1 fruit fly cellular context compared by ENCODE assay signal in genomic region chr3R:21116057-21116456, dm6.
A peak's percentile ranks its signal among the peaks of the same experiment; 100 is the strongest.
TF ChIP-seq lines count a peak whose summit lies in the region.

Gene ppan (plus strand): TSS chr3R:21116254.

TF ChIP-seq in whole organism, embryonic, 481 proteins besides CTCF, POLR2A, EP300 and RAD21 (continued from another document):
- TF ChIP-seq CG8765 (GFP tag; IDR thresholded peaks at IDR 0.05; lab: Robert Waterston, UW) (no peak), CG6791 (GFP tag; IDR thresholded peaks at IDR 0.05; lab: Robert Waterston, UW; ENCODE audit: partially characterized antibody) (peak; percentile 50; the same call in 1 of the 3 replicates), CG30020 (tag; optimal IDR thresholded peaks at IDR 0.05; lab: Kevin White, UChicago) (peak; percentile 10), CG7839 (tag; optimal IDR thresholded peaks at IDR 0.05; lab: Kevin White, UChicago) (no peak), Sry-δ (GFP tag; optimal IDR thresholded peaks at IDR 0.05; lab: Kevin White, UChicago) (peak; percentile 20), knrl (GFP tag; IDR thresholded peaks at IDR 0.05; lab: Robert Waterston, UW; ENCODE audit: partially characterized antibody) (peak; percentile 44; the same call in 1 of the 3 replicates), CG12236 (GFP tag; optimal IDR thresholded peaks at IDR 0.05; lab: Kevin White, UChicago) (no peak), Max (GFP tag; optimal IDR thresholded peaks at IDR 0.05; lab: Kevin White, UChicago) (peak; percentile 91), CG32767 (GFP tag; IDR thresholded peaks at IDR 0.05; lab: Robert Waterston, UW) (no peak), Opbp (GFP tag; IDR thresholded peaks at IDR 0.05; lab: Robert Waterston, UW; ENCODE audit: partially characterized antibody) (peak; percentile 17; the same call in 1 of the 3 replicates), sens (GFP tag; lab: Kevin White, UChicago) (peak; percentile 3), Pdp1 (GFP tag; optimal IDR thresholded peaks at IDR 0.05; lab: Kevin White, UChicago) (peak in 1 of 2 experiments; percentile 28), NC2β (GFP tag; optimal IDR thresholded peaks at IDR 0.05; lab: Kevin White, UChicago) (peak; percentile 2), HmgZ (tag; optimal IDR thresholded peaks at IDR 0.05; lab: Kevin White, UChicago) (peak; percentile 23), vvl (GFP tag; IDR thresholded peaks at IDR 0.05; lab: Robert Waterston, UW) (0 out of 2 replicates have a peak, but pooled peaks have one; percentile 8), CG4617 (GFP tag; optimal IDR thresholded peaks at IDR 0.05; lab: Kevin White, UChicago; ENCODE audit: borderline replicate concordance) (peak; percentile 16), CG34422 (GFP tag; IDR thresholded peaks at IDR 0.05; lab: Robert Waterston, UW) (peak; percentile 77; the same call in 2 of the 3 replicates), bbx (GFP tag; IDR thresholded peaks at IDR 0.05; lab: Robert Waterston, UW; ENCODE audit: partially characterized antibody) (0 out of 2 replicates have a peak, but pooled peaks have one; percentile 31), luna (GFP tag; optimal IDR thresholded peaks at IDR 0.05; lab: Kevin White, UChicago) (no peak), CG13287 (GFP tag; IDR thresholded peaks at IDR 0.05; lab: Robert Waterston, UW; ENCODE audit: partially characterized antibody) (peak; percentile 64), Bgb (GFP tag; IDR thresholded peaks at IDR 0.05; lab: Robert Waterston, UW; ENCODE audit: partially characterized antibody) (peak; percentile 53), CG34224 (GFP tag; IDR thresholded peaks at IDR 0.05; lab: Robert Waterston, UW; ENCODE audit: partially characterized antibody) (peak; percentile 25; the same call in 1 of the 3 replicates), phol (tag; optimal IDR thresholded peaks at IDR 0.05; lab: Kevin White, UChicago) (peak; percentile 28), CG10267 (tag; optimal IDR thresholded peaks at IDR 0.05; lab: Kevin White, UChicago) (peak; percentile 31), Scr (GFP tag; IDR thresholded peaks at IDR 0.05; lab: Robert Waterston, UW; ENCODE audit: partially characterized antibody) (peak; percentile 33), Dp (GFP tag; optimal IDR thresholded peaks at IDR 0.05; lab: Kevin White, UChicago) (peak; percentile 84), BEAF-32 (GFP tag; optimal IDR thresholded peaks at IDR 0.05; lab: Kevin White, UChicago) (peak; percentile 39), CG17829 (tag; optimal IDR thresholded peaks at IDR 0.05; lab: Kevin White, UChicago) (peak; percentile 11), CG10979 (tag; optimal IDR thresholded peaks at IDR 0.05; lab: Kevin White, UChicago) (no peak), Dll (GFP tag; IDR thresholded peaks at IDR 0.05; lab: Robert Waterston, UW; ENCODE audit: partially characterized antibody) (0 out of 4 replicates have a peak, but pooled peaks have one; percentile 34), dm (GFP tag; optimal IDR thresholded peaks at IDR 0.05; lab: Kevin White, UChicago) (peak; percentile 96), ftz-f1 (GFP tag; optimal IDR thresholded peaks at IDR 0.05; lab: Kevin White, UChicago) (peak; percentile 66), CG1647 (GFP tag; optimal IDR thresholded peaks at IDR 0.05; lab: Kevin White, UChicago) (no peak), CG9797 (GFP tag; optimal IDR thresholded peaks at IDR 0.05; lab: Kevin White, UChicago) (peak; percentile 87), HmgD (GFP tag; optimal IDR thresholded peaks at IDR 0.05; lab: Kevin White, UChicago) (no peak), MBD-R2 (GFP tag; IDR thresholded peaks at IDR 0.05; lab: Robert Waterston, UW) (peak; percentile 82), CG2116 (GFP tag; optimal IDR thresholded peaks at IDR 0.05; lab: Kevin White, UChicago) (peak; percentile 44), E2f2 (GFP tag; IDR thresholded peaks at IDR 0.05; lab: Robert Waterston, UW) (peak; percentile 91), CG16813 (GFP tag; IDR thresholded peaks at IDR 0.05; lab: Robert Waterston, UW; ENCODE audit: partially characterized antibody) (peak; percentile 15; the same call in 1 of the 3 replicates), Xrp1 (GFP tag; IDR thresholded peaks at IDR 0.05; lab: Robert Waterston, UW) (0 out of 2 replicates have a peak, but pooled peaks have one; percentile 13), Sin3A (optimal IDR thresholded peaks at IDR 0.05; lab: Kevin White, UChicago) (peak; percentile 6), Dbx (GFP tag; IDR thresholded peaks at IDR 0.05; lab: Robert Waterston, UW) (0 out of 3 replicates have a peak, but pooled peaks have one; percentile 10), CG14710 (tag; optimal IDR thresholded peaks at IDR 0.05; lab: Kevin White, UChicago) (peak; percentile 42), CG15514 (GFP tag; optimal IDR thresholded peaks at IDR 0.05; lab: Kevin White, UChicago) (peak; percentile 66), stwl (tag; optimal IDR thresholded peaks at IDR 0.05; lab: Kevin White, UChicago) (peak; percentile 75), cato (GFP tag; optimal IDR thresholded peaks at IDR 0.05; lab: Kevin White, UChicago; ENCODE audit: borderline replicate concordance) (no peak), gfzf (GFP tag; optimal IDR thresholded peaks at IDR 0.05; lab: Kevin White, UChicago) (peak; percentile 85)
TF ChIP-seq in whole organism, embryonic: peak in this region for 55.
